Worm (Caenorhabditis elegans) whole organism, mixed stage, embryonic: ENCODE data around the gene nspg-6.

Source experiments
- M03D4.4 ChIP-seq: sonication (generic microtip); optimal IDR thresholded peaks from 2 replicates; lab custom pipeline; 2017; ENCODE audit warnings: mild to moderate bottlenecking, missing genetic modification characterization, missing compliant biosample characterization
- bed-3 ChIP-seq: fragments of 200-800 bp; sonication (Bioruptor generic); optimal IDR thresholded peaks from 3 replicates; lab custom pipeline; 2018; ENCODE audit warnings: mild to moderate bottlenecking, missing genetic modification characterization, moderate library complexity, missing compliant biosample characterization
- blmp-1 ChIP-seq: fragments of 150-350 bp; optimal IDR thresholded peaks from 2 replicates; lab custom pipeline; 2014; ENCODE audit warnings: missing biosample characterization, missing genetic modification characterization
- ceh-43 ChIP-seq: fragments of 200-800 bp; sonication (Bioruptor generic); optimal IDR thresholded peaks from 2 replicates; lab custom pipeline; 2018; ENCODE audit warnings: mild to moderate bottlenecking, missing genetic modification characterization, moderate library complexity, missing compliant biosample characterization
- ceh-83 ChIP-seq: fragments of 200-800 bp; sonication (Bioruptor generic); optimal IDR thresholded peaks from 2 replicates; lab custom pipeline; 2018; ENCODE audit warnings: mild to moderate bottlenecking, missing genetic modification characterization, missing compliant biosample characterization
- ces-1 ChIP-seq: fragments of 150-350 bp; optimal IDR thresholded peaks from 2 replicates; lab custom pipeline; 2014; ENCODE audit warnings: missing biosample characterization, missing genetic modification reagents, missing genetic modification characterization
- cnd-1 ChIP-seq: fragments of 200-800 bp; sonication (Bioruptor generic); optimal IDR thresholded peaks from 2 replicates; lab custom pipeline; 2018; ENCODE audit warnings: mild to moderate bottlenecking, missing genetic modification characterization, missing compliant biosample characterization
- elt-1 ChIP-seq: sonication (generic microtip); optimal IDR thresholded peaks from 2 replicates; lab custom pipeline; 2017; ENCODE audit warnings: missing genetic modification characterization, mild to moderate bottlenecking, missing compliant biosample characterization, antibody characterized with exemption, moderate library complexity, borderline replicate concordance; ENCODE audit not compliant: insufficient read depth
- ham-2 ChIP-seq: fragments of 200-800 bp; sonication (Bioruptor generic); optimal IDR thresholded peaks from 2 replicates; lab custom pipeline; 2018; ENCODE audit warnings: mild to moderate bottlenecking, missing genetic modification characterization, missing compliant biosample characterization
- hlh-1 ChIP-seq: fragments of 150-350 bp; optimal IDR thresholded peaks from 2 replicates; lab custom pipeline; 2014; ENCODE audit warnings: missing biosample characterization, missing genetic modification reagents, missing genetic modification characterization
- lin-13 ChIP-seq: fragments of 150-350 bp; optimal IDR thresholded peaks from 2 replicates; lab custom pipeline; 2014; ENCODE audit warnings: missing biosample characterization, missing genetic modification characterization
- lin-32 ChIP-seq: fragments of 200-800 bp; sonication (Bioruptor generic); optimal IDR thresholded peaks from 2 replicates; lab custom pipeline; 2018; ENCODE audit warnings: mild to moderate bottlenecking, missing genetic modification characterization, missing compliant biosample characterization
- lsy-2 ChIP-seq: fragments of 150-350 bp; optimal IDR thresholded peaks from 2 replicates; lab custom pipeline; 2014; ENCODE audit warnings: missing biosample characterization, missing genetic modification characterization
- mep-1 ChIP-seq: fragments of 150-350 bp; optimal IDR thresholded peaks from 2 replicates; lab custom pipeline; 2017; ENCODE audit warnings: missing biosample characterization, missing genetic modification reagents, missing genetic modification characterization, inconsistent platforms
- mls-2 ChIP-seq: sonication (generic microtip); optimal IDR thresholded peaks from 2 replicates; lab custom pipeline; 2016; ENCODE audit warnings: mild to moderate bottlenecking, missing genetic modification characterization, moderate library complexity, missing compliant biosample characterization
- nhr-12 ChIP-seq: fragments of 150-350 bp; optimal IDR thresholded peaks from 2 replicates; lab custom pipeline; 2014; ENCODE audit warnings: missing biosample characterization, missing genetic modification characterization
- nhr-2 ChIP-seq: fragments of 150-350 bp; optimal IDR thresholded peaks from 2 replicates; lab custom pipeline; 2014; ENCODE audit warnings: missing biosample characterization, missing genetic modification characterization
- nhr-237 ChIP-seq: fragments of 150-350 bp; optimal IDR thresholded peaks from 2 replicates; lab custom pipeline; 2014; ENCODE audit warnings: missing biosample characterization, missing genetic modification characterization
- nhr-76 ChIP-seq: sonication (generic microtip); optimal IDR thresholded peaks from 2 replicates; lab custom pipeline; 2017; ENCODE audit warnings: missing biosample characterization, missing genetic modification characterization
- pha-4 ChIP-seq: fragments of 150-350 bp; optimal IDR thresholded peaks from 2 replicates; lab custom pipeline; 2018; ENCODE audit warnings: missing biosample characterization, missing genetic modification reagents, missing genetic modification characterization
- sptf-1 ChIP-seq: sonication (generic microtip); optimal IDR thresholded peaks from 2 replicates; lab custom pipeline; 2017; ENCODE audit warnings: mild to moderate bottlenecking, missing genetic modification characterization, moderate library complexity, missing compliant biosample characterization
- unc-120 ChIP-seq: sonication (generic microtip); optimal IDR thresholded peaks from 2 replicates; lab custom pipeline; 2017; ENCODE audit warnings: missing genetic modification characterization, missing compliant biosample characterization; ENCODE audit not compliant: poor library complexity, severe bottlenecking
- unc-39 ChIP-seq: fragments of 150-350 bp; optimal IDR thresholded peaks from 2 replicates; lab custom pipeline; 2014; ENCODE audit warnings: missing biosample characterization, missing genetic modification characterization
- ztf-11 ChIP-seq: fragments of 150-350 bp; optimal IDR thresholded peaks from 2 replicates; lab custom pipeline; 2014; ENCODE audit warnings: missing biosample characterization, missing genetic modification characterization

nspg-6 gene

ce11 chrIII:7272088-7272487, 42.7 kb downstream of the nspg-6 start:
- TF ChIP-seq ceh-43 (GFP tag; lab: Kevin White, UChicago): peak; percentile 64
- TF ChIP-seq nhr-76 (tag; lab: Kevin White, UChicago): no peak
- TF ChIP-seq pha-4 (tag; lab: Kevin White, UChicago): peak; percentile 9
- TF ChIP-seq cnd-1 (tag; lab: Kevin White, UChicago): peak; percentile 11
- TF ChIP-seq blmp-1: no peak
- TF ChIP-seq ztf-11 (tag; lab: Kevin White, UChicago): no peak
- no peak for TF ChIP-seq hlh-1 (tag; lab: Kevin White, UChicago)
- TF ChIP-seq ceh-83 (GFP tag; lab: Kevin White, UChicago): peak; percentile 6
- TF ChIP-seq nhr-2 (tag; lab: Kevin White, UChicago): no peak
- TF ChIP-seq lsy-2 (tag; lab: Kevin White, UChicago): peak; percentile 16
- TF ChIP-seq mls-2 (tag; lab: Kevin White, UChicago): peak; percentile 75
- TF ChIP-seq sptf-1 (tag; lab: Kevin White, UChicago): peak; percentile 37
- peak; percentile 33 for TF ChIP-seq mep-1
- TF ChIP-seq bed-3: no peak
- TF ChIP-seq elt-1 (tag; lab: Kevin White, UChicago): no peak
- TF ChIP-seq M03D4.4 (tag; lab: Kevin White, UChicago): peak; percentile 64
- TF ChIP-seq ces-1 (GFP tag; lab: Kevin White, UChicago): peak; percentile 34
- no peak for TF ChIP-seq ham-2 (GFP tag; lab: Kevin White, UChicago)
- TF ChIP-seq lin-13: peak; percentile 36
- TF ChIP-seq unc-120 (tag; lab: Kevin White, UChicago): peak; percentile 46

- no peak for TF ChIP-seq ztf-11 (tag; lab: Kevin White, UChicago)
- no peak for TF ChIP-seq ham-2 (GFP tag; lab: Kevin White, UChicago)
- TF ChIP-seq lsy-2 (tag; lab: Kevin White, UChicago): no peak
- TF ChIP-seq unc-120 (tag; lab: Kevin White, UChicago): no peak
- TF ChIP-seq lin-32 (GFP tag; lab: Kevin White, UChicago): no peak
- no peak for TF ChIP-seq nhr-237
- TF ChIP-seq unc-39 (tag; lab: Kevin White, UChicago): no peak
- no peak for TF ChIP-seq lin-13
- TF ChIP-seq nhr-12: no peak
Measured at ce11 chrIII:7271083-7271482, 43.7 kb downstream of the nspg-6 start.
